Worm (Caenorhabditis elegans): Measurements from ENCODE around the gene irld-26.

DNA sequence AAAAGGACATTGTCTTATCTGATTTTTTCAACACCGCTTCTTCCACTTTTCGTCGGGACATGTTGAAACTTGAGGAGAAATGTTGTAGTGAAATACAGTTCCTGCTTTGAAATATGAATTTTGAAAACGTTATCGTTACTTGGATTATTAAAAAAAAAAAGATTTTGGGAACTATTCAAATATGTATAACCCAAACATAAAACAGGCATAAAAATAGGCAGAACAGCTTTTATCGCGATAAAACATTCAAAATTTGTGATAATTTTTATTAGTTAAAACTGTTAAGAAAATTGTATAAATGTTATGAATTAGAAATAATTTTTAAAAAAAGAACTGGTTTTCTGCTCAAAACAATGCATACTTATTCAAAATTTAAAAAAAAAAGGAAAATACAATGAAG, 51.4 kb downstream of the irld-26 start, which contains the start of gene bgnt-1.3:
- no peak for TF ChIP-seq lin-13 (tag; optimal IDR thresholded peaks at IDR 0.05)
- TF ChIP-seq ces-1 (GFP tag; optimal IDR thresholded peaks at IDR 0.05) = no peak
- no peak for TF ChIP-seq elt-3 (tag; optimal IDR thresholded peaks at IDR 0.05)
- no peak for TF ChIP-seq nhr-12 (tag; optimal IDR thresholded peaks at IDR 0.05)
- TF ChIP-seq zip-8 (tag; optimal IDR thresholded peaks at IDR 0.05) = no peak

Measured in whole organism, mixed stage, embryonic.